Fruit fly (Drosophila melanogaster) whole organism, embryonic: Measurements from ENCODE around the gene CG33258.

Experiments
- Atf-2 ChIP-seq: fragments of 200-800 bp; sonication (Bioruptor generic); optimal IDR thresholded peaks from 2 replicates; lab custom pipeline; 2016; ENCODE audit warnings: missing biosample characterization, missing genetic modification characterization
- Atf6 ChIP-seq: fragments of 200-800 bp; sonication (Bioruptor generic); IDR thresholded peaks from 2 replicates; pipeline ENCODE4 v1.3.6; 2022; ENCODE audit warnings: missing biosample characterization, missing genetic modification characterization
- B-H2 ChIP-seq: fragments of 200-800 bp; sonication (Bioruptor generic); optimal IDR thresholded peaks from 2 replicates; lab custom pipeline; 2018; ENCODE audit warnings: missing biosample characterization, mild to moderate bottlenecking, missing genetic modification characterization
- Bdp1 ChIP-seq: fragments of 200-800 bp; sonication (Bioruptor generic); optimal IDR thresholded peaks from 3 replicates; lab custom pipeline; 2016; ENCODE audit warnings: missing biosample characterization, missing genetic modification characterization
- Bgb ChIP-seq: fragments of 200-800 bp; sonication (Bioruptor generic); IDR thresholded peaks from 2 replicates; pipeline ENCODE4 v1.3.6; 2022; ENCODE audit warnings: missing biosample characterization, missing genetic modification characterization; ENCODE audit not compliant: partially characterized antibody
- CG12071 ChIP-seq: fragments of 200-800 bp; sonication (Bioruptor generic); optimal IDR thresholded peaks from 3 replicates; lab custom pipeline; 2018; ENCODE audit warnings: missing biosample characterization, mild to moderate bottlenecking, missing genetic modification characterization
- CG13424 ChIP-seq: fragments of 200-800 bp; sonication (Bioruptor generic); optimal IDR thresholded peaks from 2 replicates; lab custom pipeline; 2019; ENCODE audit warnings: missing biosample characterization, mild to moderate bottlenecking, missing genetic modification characterization, moderate library complexity
- CG13894 ChIP-seq: fragments of 200-800 bp; sonication (Bioruptor generic); optimal IDR thresholded peaks from 3 replicates; lab custom pipeline; 2018; ENCODE audit warnings: missing biosample characterization, mild to moderate bottlenecking, missing genetic modification characterization, moderate library complexity
- CG14050 ChIP-seq: fragments of 200-800 bp; sonication (Bioruptor generic); IDR thresholded peaks from 3 replicates; pipeline ENCODE4 v1.3.6; 2022; ENCODE audit warnings: missing biosample characterization, missing genetic modification characterization
- CG17612 ChIP-seq: fragments of 200-800 bp; sonication (Bioruptor generic); IDR thresholded peaks from 2 replicates; pipeline ENCODE4 v1.3.6; 2022; ENCODE audit warnings: missing biosample characterization, missing genetic modification characterization
- CG17829 ChIP-seq: fragments of 200-800 bp; optimal IDR thresholded peaks from 2 replicates; lab custom pipeline; 2019; ENCODE audit warnings: missing biosample characterization, mild to moderate bottlenecking, missing genetic modification characterization, moderate library complexity
- CG18011 ChIP-seq: fragments of 200-800 bp; sonication (Bioruptor generic); optimal IDR thresholded peaks from 2 replicates; lab custom pipeline; 2017; ENCODE audit warnings: missing biosample characterization, missing genetic modification characterization, mild to moderate bottlenecking, moderate library complexity, missing genotype
- CG2889 ChIP-seq: fragments of 200-800 bp; sonication (Bioruptor generic); IDR thresholded peaks from 3 replicates; pipeline ENCODE4 v1.3.6; 2022; ENCODE audit warnings: missing biosample characterization, missing genetic modification characterization
- CG30020 ChIP-seq: fragments of 200-800 bp; optimal IDR thresholded peaks from 2 replicates; lab custom pipeline; 2019; ENCODE audit warnings: missing biosample characterization, mild to moderate bottlenecking, missing genetic modification characterization, moderate library complexity
- CG3163 ChIP-seq: fragments of 200-800 bp; sonication (Bioruptor generic); optimal IDR thresholded peaks from 3 replicates; lab custom pipeline; 2016; ENCODE audit warnings: missing biosample characterization, missing genetic modification characterization
- CG5245 ChIP-seq: fragments of 200-800 bp; sonication (Bioruptor generic); optimal IDR thresholded peaks from 3 replicates; lab custom pipeline; 2016; ENCODE audit warnings: missing biosample characterization, missing genetic modification characterization
- CG6689 ChIP-seq: fragments of 200-800 bp; sonication (Bioruptor generic); IDR thresholded peaks from 2 replicates; pipeline ENCODE4 v1.3.6; 2022; ENCODE audit warnings: missing biosample characterization, missing genetic modification characterization
- CG7963 ChIP-seq: fragments of 200-800 bp; sonication (Bioruptor generic); IDR thresholded peaks from 3 replicates; pipeline ENCODE4 v1.3.6; 2022; ENCODE audit warnings: missing biosample characterization, missing genetic modification characterization; ENCODE audit not compliant: partially characterized antibody
- CG7987 ChIP-seq: fragments of 200-800 bp; sonication (Bioruptor generic); optimal IDR thresholded peaks from 2 replicates; lab custom pipeline; 2018; ENCODE audit warnings: missing biosample characterization, mild to moderate bottlenecking, missing genetic modification characterization, moderate library complexity
- CG8290 ChIP-seq, 3 experiments: fragments of 200-800 bp; sonication (Bioruptor generic); optimal IDR thresholded peaks; 2 replicates each; lab custom pipeline; 2016 to 2019; ENCODE audit warnings: missing biosample characterization in 3 of 3, missing genetic modification characterization in 3 of 3, mild to moderate bottlenecking in 2 of 3, moderate library complexity in 1 of 3
- CG9797 ChIP-seq: fragments of 200-800 bp; sonication (Bioruptor generic); optimal IDR thresholded peaks from 3 replicates; lab custom pipeline; 2018; ENCODE audit warnings: missing biosample characterization, mild to moderate bottlenecking, missing genetic modification characterization
- CG9932 ChIP-seq: fragments of 200-800 bp; sonication (Bioruptor generic); IDR thresholded peaks from 2 replicates; pipeline ENCODE4 v1.3.6; 2022; ENCODE audit warnings: missing biosample characterization, missing genetic modification characterization
- CkIIα-i1 ChIP-seq: fragments of 200-800 bp; sonication (Bioruptor generic); IDR thresholded peaks from 2 replicates; pipeline ENCODE4 v1.3.6; 2022; ENCODE audit warnings: missing biosample characterization, missing genetic modification characterization
- CoRest ChIP-seq: fragments of 200-800 bp; sonication (Bioruptor generic); optimal IDR thresholded peaks from 3 replicates; lab custom pipeline; 2018; ENCODE audit warnings: missing biosample characterization, mild to moderate bottlenecking, missing genetic modification characterization, moderate library complexity
- Deaf1 ChIP-seq: fragments of 200-800 bp; optimal IDR thresholded peaks from 3 replicates; lab custom pipeline; 2019; ENCODE audit warnings: missing biosample characterization, mild to moderate bottlenecking, missing genetic modification characterization, moderate library complexity
- Dip2 ChIP-seq: fragments of 200-800 bp; sonication (Bioruptor generic); IDR thresholded peaks from 2 replicates; pipeline ENCODE4 v1.3.6; 2022; ENCODE audit warnings: missing biosample characterization, missing genetic modification characterization
- Dref ChIP-seq: fragments of 200-800 bp; sonication (Bioruptor generic); IDR thresholded peaks from 2 replicates; pipeline ENCODE4 v1.3.6; 2022; ENCODE audit warnings: missing biosample characterization, missing genetic modification characterization
- Lpt ChIP-seq: fragments of >200 bp; optimal IDR thresholded peaks from 2 replicates; lab custom pipeline; 2018; ENCODE audit warnings: missing biosample characterization, missing genetic modification characterization
- MTF-1 ChIP-seq: fragments of 200-800 bp; sonication (Bioruptor generic); optimal IDR thresholded peaks from 2 replicates; lab custom pipeline; 2018; ENCODE audit warnings: missing biosample characterization, mild to moderate bottlenecking, missing genetic modification characterization, borderline replicate concordance
- Myb ChIP-seq: fragments of 200-800 bp; sonication (Bioruptor generic); optimal IDR thresholded peaks from 2 replicates; lab custom pipeline; 2016; ENCODE audit warnings: missing biosample characterization, missing genetic modification characterization
- Optix ChIP-seq: fragments of 200-800 bp; sonication (Bioruptor generic); IDR thresholded peaks from 3 replicates; pipeline ENCODE4 v1.3.6; 2022; ENCODE audit warnings: missing biosample characterization, missing genetic modification characterization
- Xrp1 ChIP-seq: fragments of 200-800 bp; sonication (Bioruptor generic); IDR thresholded peaks from 2 replicates; pipeline ENCODE4 v1.3.6; 2022; ENCODE audit warnings: missing biosample characterization, missing genetic modification characterization
- YL-1 ChIP-seq: fragments of 200-800 bp; sonication (Bioruptor generic); optimal IDR thresholded peaks from 3 replicates; lab custom pipeline; 2017; ENCODE audit warnings: missing biosample characterization, mild to moderate bottlenecking, missing genetic modification characterization
- abd-A ChIP-seq: fragments of 200-800 bp; sonication (Bioruptor generic); optimal IDR thresholded peaks from 3 replicates; lab custom pipeline; 2019; ENCODE audit warnings: missing biosample characterization, mild to moderate bottlenecking, missing genetic modification characterization, moderate library complexity
- ac ChIP-seq: fragments of 200-800 bp; sonication (Bioruptor generic); optimal IDR thresholded peaks from 3 replicates; lab custom pipeline; 2017; ENCODE audit warnings: missing biosample characterization, mild to moderate bottlenecking, missing genetic modification characterization
- cad ChIP-seq: fragments of >200 bp; optimal IDR thresholded peaks from 2 replicates; lab custom pipeline; 2017; ENCODE audit warnings: missing biosample characterization, missing genetic modification characterization
- chif ChIP-seq, 2 experiments: fragments of 200-800 bp; sonication (Bioruptor generic); optimal IDR thresholded peaks; 3 replicates each; lab custom pipeline; 2016; ENCODE audit warnings: missing biosample characterization in 2 of 2, missing genetic modification characterization in 2 of 2
- ci ChIP-seq: fragments of 200-800 bp; sonication (Bioruptor generic); IDR thresholded peaks from 3 replicates; pipeline ENCODE4 v1.3.6; 2022; ENCODE audit warnings: missing biosample characterization, missing genetic modification characterization
- dan ChIP-seq: fragments of 200-800 bp; sonication (Bioruptor generic); IDR thresholded peaks from 2 replicates; pipeline ENCODE4 v1.3.6; 2022; ENCODE audit warnings: missing biosample characterization, missing genetic modification characterization
- danr ChIP-seq: fragments of 200-800 bp; sonication (Bioruptor generic); IDR thresholded peaks from 2 replicates; pipeline ENCODE4 v1.3.6; 2022; ENCODE audit warnings: missing biosample characterization, missing genetic modification characterization
- eyg ChIP-seq: fragments of 200-800 bp; sonication (Bioruptor generic); optimal IDR thresholded peaks from 3 replicates; lab custom pipeline; 2016; ENCODE audit warnings: missing biosample characterization, missing genetic modification characterization
- fd96Cb ChIP-seq: fragments of 200-800 bp; sonication (Bioruptor generic); optimal IDR thresholded peaks from 2 replicates; lab custom pipeline; 2018; ENCODE audit warnings: missing biosample characterization, mild to moderate bottlenecking, missing genetic modification characterization, moderate library complexity
- grn ChIP-seq: fragments of 200-800 bp; sonication (Bioruptor generic); optimal IDR thresholded peaks from 3 replicates; lab custom pipeline; 2017; ENCODE audit warnings: missing biosample characterization, missing genetic modification characterization
- luna ChIP-seq: fragments of 200-800 bp; sonication (Bioruptor generic); optimal IDR thresholded peaks from 2 replicates; lab custom pipeline; 2016; ENCODE audit warnings: missing biosample characterization, missing genetic modification characterization
- pb ChIP-seq: fragments of 200-800 bp; sonication (Bioruptor generic); optimal IDR thresholded peaks from 3 replicates; lab custom pipeline; 2016; ENCODE audit warnings: missing biosample characterization, missing genetic modification characterization
- pho ChIP-seq: fragments of 200-800 bp; sonication (Bioruptor generic); optimal IDR thresholded peaks from 2 replicates; lab custom pipeline; 2016; ENCODE audit warnings: missing biosample characterization, missing genetic modification characterization
- phol ChIP-seq: fragments of 200-800 bp; sonication (Bioruptor generic); optimal IDR thresholded peaks from 3 replicates; lab custom pipeline; 2018; ENCODE audit warnings: missing biosample characterization, mild to moderate bottlenecking, missing genetic modification characterization, moderate library complexity
- sna ChIP-seq: fragments of 200-800 bp; sonication (Bioruptor generic); IDR thresholded peaks from 2 replicates; pipeline ENCODE4 v1.3.6; 2022; ENCODE audit warnings: missing biosample characterization, missing genetic modification characterization; ENCODE audit not compliant: partially characterized antibody
- vnd ChIP-seq: fragments of 200-800 bp; sonication (Bioruptor generic); IDR thresholded peaks from 3 replicates; pipeline ENCODE4 v1.3.6; 2022; ENCODE audit warnings: missing biosample characterization, missing genetic modification characterization; ENCODE audit not compliant: partially characterized antibody

Gene CG33258

dm6 chr3L:16113607-16114337, 31.4 kb downstream of the CG33258 start (continued):
- TF ChIP-seq pb (GFP tag; lab: Kevin White, UChicago): peak; percentile 82
- TF ChIP-seq Optix (GFP tag; lab: Robert Waterston, UW): peak; percentile 71
- no peak for TF ChIP-seq Lpt (GFP tag; lab: Kevin White, UChicago)
- peak; percentile 46 for TF ChIP-seq Dref (GFP tag; lab: Robert Waterston, UW)
- TF ChIP-seq pho (GFP tag; lab: Kevin White, UChicago): peak; percentile 93
- TF ChIP-seq CG18011 (GFP tag; lab: Kevin White, UChicago): peak; percentile 64
- TF ChIP-seq CG17829: peak; percentile 86
- peak; percentile 84 for TF ChIP-seq Xrp1 (GFP tag; lab: Robert Waterston, UW)
- peak; percentile 33 for TF ChIP-seq Myb (GFP tag; lab: Kevin White, UChicago)
- TF ChIP-seq ac (GFP tag; lab: Kevin White, UChicago): no peak
- TF ChIP-seq ci (GFP tag; lab: Robert Waterston, UW): peak; percentile 87
- TF ChIP-seq abd-A (tag; lab: Kevin White, UChicago): no peak
- peak; percentile 62 for TF ChIP-seq cad (GFP tag; lab: Kevin White, UChicago)
- TF ChIP-seq CG13424 (tag; lab: Kevin White, UChicago): peak; percentile 84
- TF ChIP-seq chif (GFP tag; optimal IDR thresholded peaks at IDR 0.05; lab: Kevin White, UChicago): peak; percentile 75 to 77
- peak; percentile 77 for TF ChIP-seq eyg (GFP tag; lab: Kevin White, UChicago)
- peak; percentile 83 for TF ChIP-seq B-H2 (GFP tag; lab: Kevin White, UChicago)
- TF ChIP-seq Deaf1 (tag; lab: Kevin White, UChicago): no peak
- TF ChIP-seq CoRest (tag; lab: Kevin White, UChicago): peak; percentile 81
- no peak for TF ChIP-seq dan
- peak; percentile 51 for TF ChIP-seq sna (GFP tag; lab: Robert Waterston, UW)
- peak; percentile 47; the same call in 1 of the 3 replicates for TF ChIP-seq CG7963 (GFP tag; lab: Robert Waterston, UW)
- TF ChIP-seq CG9932: peak; percentile 83
- TF ChIP-seq Bdp1 (GFP tag; lab: Kevin White, UChicago): peak; percentile 78
- no peak for TF ChIP-seq CG13894
- TF ChIP-seq Atf-2 (GFP tag; lab: Kevin White, UChicago): peak; percentile 73
- peak; percentile 59 for TF ChIP-seq CG14050 (GFP tag; lab: Robert Waterston, UW)
- TF ChIP-seq Atf6: peak; percentile 85
- peak; percentile 49; the same call in 1 of the 2 replicates for TF ChIP-seq danr (GFP tag; lab: Robert Waterston, UW)
- TF ChIP-seq grn (GFP tag; lab: Kevin White, UChicago): no peak
- TF ChIP-seq CG2889 (GFP tag; lab: Robert Waterston, UW): no peak
- no peak for TF ChIP-seq Dip2 (GFP tag; lab: Robert Waterston, UW)
- TF ChIP-seq luna: peak; percentile 79
- TF ChIP-seq CG6689 (GFP tag; lab: Robert Waterston, UW): peak; percentile 83
- peak; percentile 88 for TF ChIP-seq Bgb
- peak; percentile 86 for TF ChIP-seq CG7987
- no peak for TF ChIP-seq CG12071 (GFP tag; lab: Kevin White, UChicago)
- TF ChIP-seq CG8290 (GFP tag; optimal IDR thresholded peaks at IDR 0.05; lab: Kevin White, UChicago): peak; percentile 63
- TF ChIP-seq CG8290 (tag; optimal IDR thresholded peaks at IDR 0.05; lab: Kevin White, UChicago): no peak
- TF ChIP-seq MTF-1 (GFP tag; lab: Kevin White, UChicago): no peak
- TF ChIP-seq vnd: peak; percentile 32; the same call in 2 of the 3 replicates
- TF ChIP-seq YL-1 (GFP tag; lab: Kevin White, UChicago): peak; percentile 99
- TF ChIP-seq CG3163 (GFP tag; lab: Kevin White, UChicago): peak; percentile 76
- peak; percentile 69 for TF ChIP-seq fd96Cb (tag; lab: Kevin White, UChicago)
- peak; percentile 59 for TF ChIP-seq CG30020 (tag; lab: Kevin White, UChicago)
- TF ChIP-seq CkIIα-i1 (GFP tag; lab: Robert Waterston, UW): no peak
- no peak for TF ChIP-seq CG9797 (GFP tag; lab: Kevin White, UChicago)
- peak; percentile 59 for TF ChIP-seq CG5245 (GFP tag; lab: Kevin White, UChicago)
- peak; percentile 100 for TF ChIP-seq phol (tag; lab: Kevin White, UChicago)
- no peak for TF ChIP-seq CG17612
